Fruit fly (Drosophila melanogaster) whole organism, prepupa: ENCODE measurements around the gene CG44838.
A peak's percentile ranks its signal among the peaks of the same experiment; 100 is the strongest.

ENCODE experiments used
- Blimp-1 ChIP-seq: fragments of 200-800 bp; sonication (Bioruptor generic); optimal IDR thresholded peaks from 3 replicates; lab custom pipeline; 2017; ENCODE audit warnings: missing biosample characterization, missing genetic modification characterization, mild to moderate bottlenecking, moderate library complexity, missing genetic modification reagents
- CG10631 ChIP-seq: fragments of 200-800 bp; sonication (Bioruptor generic); optimal IDR thresholded peaks from 2 replicates; lab custom pipeline; 2016; ENCODE audit warnings: missing biosample characterization, missing genetic modification characterization
- CG10669 ChIP-seq: fragments of 200-800 bp; sonication (Bioruptor generic); optimal IDR thresholded peaks from 3 replicates; lab custom pipeline; 2018; ENCODE audit warnings: missing biosample characterization, mild to moderate bottlenecking, missing genetic modification characterization, moderate library complexity
- CG11294 ChIP-seq: fragments of 200-800 bp; sonication (Bioruptor generic); IDR thresholded peaks from 2 replicates; pipeline ENCODE4 v1.3.6; 2022; ENCODE audit warnings: missing biosample characterization, missing genetic modification characterization
- CG11762 ChIP-seq: fragments of 200-800 bp; sonication (Bioruptor generic); optimal IDR thresholded peaks from 3 replicates; lab custom pipeline; 2016; ENCODE audit warnings: missing biosample characterization, missing genetic modification characterization; ENCODE audit not compliant: insufficient read depth
- CG15336 ChIP-seq: fragments of 200-800 bp; sonication (Bioruptor generic); IDR thresholded peaks from 2 replicates; pipeline ENCODE4 v1.3.6; 2022; ENCODE audit warnings: missing biosample characterization, missing genetic modification characterization
- CG1621 ChIP-seq: fragments of 200-800 bp; sonication (Bioruptor generic); optimal IDR thresholded peaks from 3 replicates; lab custom pipeline; 2018; ENCODE audit warnings: missing biosample characterization, mild to moderate bottlenecking, missing genetic modification characterization
- CG16779 ChIP-seq: fragments of 200-800 bp; sonication (Bioruptor generic); optimal IDR thresholded peaks from 3 replicates; lab custom pipeline; 2017; ENCODE audit warnings: missing biosample characterization, mild to moderate bottlenecking, missing genetic modification characterization
- CG3032 ChIP-seq: fragments of 200-800 bp; optimal IDR thresholded peaks from 2 replicates; lab custom pipeline; 2019; ENCODE audit warnings: missing biosample characterization, mild to moderate bottlenecking, missing genetic modification characterization, moderate library complexity
- CG31627 ChIP-seq: fragments of 200-800 bp; sonication (Bioruptor generic); optimal IDR thresholded peaks from 3 replicates; lab custom pipeline; 2016; ENCODE audit warnings: missing biosample characterization, missing genetic modification characterization
- CG32006 ChIP-seq: fragments of 200-800 bp; sonication (Bioruptor generic); optimal IDR thresholded peaks from 3 replicates; lab custom pipeline; 2017; ENCODE audit warnings: missing biosample characterization, mild to moderate bottlenecking, missing genetic modification characterization
- CG34406 ChIP-seq: fragments of 200-800 bp; sonication (Bioruptor generic); optimal IDR thresholded peaks from 3 replicates; lab custom pipeline; 2016; ENCODE audit warnings: missing biosample characterization, missing genetic modification characterization
- CG3919 ChIP-seq: fragments of 200-800 bp; sonication (Bioruptor generic); optimal IDR thresholded peaks from 3 replicates; lab custom pipeline; 2016; ENCODE audit warnings: missing biosample characterization, missing genetic modification characterization
- CG4318 ChIP-seq: fragments of 200-800 bp; sonication (Bioruptor generic); optimal IDR thresholded peaks from 3 replicates; lab custom pipeline; 2017; ENCODE audit warnings: missing biosample characterization, mild to moderate bottlenecking, missing genetic modification characterization
- CG6163 ChIP-seq: fragments of 200-800 bp; sonication (Bioruptor generic); IDR thresholded peaks from 3 replicates; pipeline ENCODE4 v1.3.6; 2022; ENCODE audit warnings: missing biosample characterization, missing genetic modification characterization
- CG6276 ChIP-seq: fragments of 200-800 bp; sonication (Bioruptor generic); optimal IDR thresholded peaks from 2 replicates; lab custom pipeline; 2017; ENCODE audit warnings: missing biosample characterization, mild to moderate bottlenecking, missing genetic modification characterization
- CG6792 ChIP-seq: fragments of 200-800 bp; sonication (Bioruptor generic); optimal IDR thresholded peaks from 3 replicates; lab custom pipeline; 2016; ENCODE audit warnings: missing biosample characterization, missing genetic modification characterization
- CG6808 ChIP-seq: fragments of 200-800 bp; sonication (Bioruptor generic); optimal IDR thresholded peaks from 3 replicates; lab custom pipeline; 2017; ENCODE audit warnings: missing biosample characterization, missing genetic modification characterization, mild to moderate bottlenecking, moderate library complexity, missing genetic modification reagents
- CG6854 ChIP-seq: fragments of 200-800 bp; sonication (Bioruptor generic); optimal IDR thresholded peaks from 2 replicates; lab custom pipeline; 2017; ENCODE audit warnings: missing biosample characterization, mild to moderate bottlenecking, missing genetic modification characterization
- CG7368 ChIP-seq: fragments of 200-800 bp; sonication (Bioruptor generic); optimal IDR thresholded peaks from 3 replicates; lab custom pipeline; 2016; ENCODE audit warnings: missing biosample characterization, missing genetic modification characterization
- CG8119 ChIP-seq: fragments of 200-800 bp; sonication (Bioruptor generic); IDR thresholded peaks from 3 replicates; pipeline ENCODE4 v1.3.6; 2022; ENCODE audit warnings: missing biosample characterization, missing genetic modification characterization
- CG8319 ChIP-seq: fragments of 200-800 bp; sonication (Bioruptor generic); optimal IDR thresholded peaks from 3 replicates; lab custom pipeline; 2016; ENCODE audit warnings: missing biosample characterization, missing genetic modification characterization
- CG9139 ChIP-seq: fragments of 200-800 bp; sonication (Bioruptor generic); optimal IDR thresholded peaks from 3 replicates; lab custom pipeline; 2017; ENCODE audit warnings: missing biosample characterization, mild to moderate bottlenecking, missing genetic modification characterization
- Eip75B ChIP-seq: fragments of 200-800 bp; sonication (Bioruptor generic); optimal IDR thresholded peaks from 3 replicates; lab custom pipeline; 2016; ENCODE audit warnings: missing biosample characterization, missing genetic modification characterization
- Eip78C ChIP-seq: fragments of 200-800 bp; sonication (Bioruptor generic); peaks from one replicate; lab custom pipeline; 2016; ENCODE audit warnings: missing biosample characterization, missing genetic modification characterization
- Ets21C ChIP-seq: fragments of 200-800 bp; sonication (Bioruptor generic); optimal IDR thresholded peaks from 3 replicates; lab custom pipeline; 2016; ENCODE audit warnings: missing biosample characterization, missing genetic modification characterization
- Ets96B ChIP-seq: fragments of 200-800 bp; optimal IDR thresholded peaks from 2 replicates; lab custom pipeline; 2019; ENCODE audit warnings: missing biosample characterization, mild to moderate bottlenecking, missing genetic modification characterization, moderate library complexity
- Hr38 ChIP-seq: sonication (Bioruptor generic); optimal IDR thresholded peaks from 2 replicates; lab custom pipeline; 2016; ENCODE audit warnings: missing biosample characterization, missing genetic modification characterization
- Hr39 ChIP-seq: fragments of 200-800 bp; sonication (Bioruptor generic); optimal IDR thresholded peaks from 2 replicates; lab custom pipeline; 2016; ENCODE audit warnings: missing biosample characterization, missing genetic modification characterization
- Hr4 ChIP-seq: fragments of 200-800 bp; sonication (Bioruptor generic); optimal IDR thresholded peaks from 3 replicates; lab custom pipeline; 2016; ENCODE audit warnings: missing biosample characterization, missing genetic modification characterization
- Lpt ChIP-seq: fragments of 200-800 bp; sonication (Bioruptor generic); optimal IDR thresholded peaks from 3 replicates; lab custom pipeline; 2016; ENCODE audit warnings: missing biosample characterization, missing genetic modification characterization
- OdsH ChIP-seq: fragments of 200-800 bp; sonication (Bioruptor generic); optimal IDR thresholded peaks from 3 replicates; lab custom pipeline; 2016; ENCODE audit warnings: missing biosample characterization, missing genetic modification characterization
- Smox ChIP-seq: fragments of 200-800 bp; sonication (Bioruptor generic); optimal IDR thresholded peaks from 3 replicates; lab custom pipeline; 2016; ENCODE audit warnings: missing biosample characterization, missing genetic modification characterization
- Sox102F ChIP-seq: fragments of 200-800 bp; sonication (Bioruptor generic); optimal IDR thresholded peaks from 2 replicates; lab custom pipeline; 2016; ENCODE audit warnings: missing biosample characterization, mild to moderate bottlenecking, missing genetic modification characterization
- Sox15 ChIP-seq: fragments of 200-800 bp; sonication (Bioruptor generic); optimal IDR thresholded peaks from 3 replicates; lab custom pipeline; 2016; ENCODE audit warnings: missing biosample characterization, missing genetic modification characterization
- achi ChIP-seq: fragments of 200-800 bp; sonication (Bioruptor generic); optimal IDR thresholded peaks from 3 replicates; lab custom pipeline; 2016; ENCODE audit warnings: missing biosample characterization, missing genetic modification characterization
- acj6 ChIP-seq: fragments of 200-800 bp; sonication (Bioruptor generic); optimal IDR thresholded peaks from 3 replicates; lab custom pipeline; 2016; ENCODE audit warnings: missing biosample characterization, missing genetic modification characterization
- cyc ChIP-seq: fragments of 200-800 bp; sonication (Bioruptor generic); optimal IDR thresholded peaks from 3 replicates; lab custom pipeline; 2016; ENCODE audit warnings: missing biosample characterization, missing genetic modification characterization
- dsx ChIP-seq: fragments of 200-800 bp; optimal IDR thresholded peaks from 3 replicates; lab custom pipeline; 2019; ENCODE audit warnings: missing biosample characterization, mild to moderate bottlenecking, missing genetic modification characterization, moderate library complexity; ENCODE audit not compliant: poor library complexity, severe bottlenecking
- fd59A ChIP-seq: fragments of 200-800 bp; sonication (Bioruptor generic); optimal IDR thresholded peaks from 2 replicates; lab custom pipeline; 2017; ENCODE audit warnings: missing biosample characterization, mild to moderate bottlenecking, missing genetic modification characterization, missing genetic modification reagents
- fd85E ChIP-seq: fragments of 200-800 bp; sonication (Bioruptor generic); optimal IDR thresholded peaks from 3 replicates; lab custom pipeline; 2016; ENCODE audit warnings: missing biosample characterization, missing genetic modification characterization
- fkh ChIP-seq: fragments of 200-800 bp; sonication (Bioruptor generic); optimal IDR thresholded peaks from 3 replicates; lab custom pipeline; 2017; ENCODE audit warnings: missing biosample characterization, mild to moderate bottlenecking, missing genetic modification characterization, moderate library complexity
- salr ChIP-seq, 2 experiments: fragments of 200-800 bp; sonication (Bioruptor generic); optimal IDR thresholded peaks; 3 replicates each; lab custom pipeline; 2016 to 2018; ENCODE audit warnings: missing biosample characterization in 2 of 2, missing genetic modification characterization in 2 of 2, mild to moderate bottlenecking in 1 of 2
- ss ChIP-seq, 2 experiments: fragments of 200-800 bp; sonication (Bioruptor generic); optimal IDR thresholded peaks; 2 replicates in 1 of 2; 3 replicates in 1 of 2; lab custom pipeline; 2017 to 2018; ENCODE audit warnings: mild to moderate bottlenecking in 2 of 2, missing biosample characterization in 2 of 2, missing genetic modification characterization in 2 of 2, moderate library complexity in 1 of 2
- svp ChIP-seq: fragments of 200-800 bp; sonication (Bioruptor generic); peaks from one replicate; lab custom pipeline; 2016; ENCODE audit warnings: missing biosample characterization, missing genetic modification characterization
- topi ChIP-seq: fragments of 200-800 bp; sonication (Bioruptor generic); optimal IDR thresholded peaks from 3 replicates; lab custom pipeline; 2016; ENCODE audit warnings: missing biosample characterization, missing genetic modification characterization

CG44838 gene

dm6 chr3L:9425838-9426237, 35.0 kb upstream of the CG44838 start (continued):
- TF ChIP-seq salr (GFP tag; optimal IDR thresholded peaks at IDR 0.05; lab: Kevin White, UChicago) (no peak), Hr38 (GFP tag; lab: Kevin White, UChicago) (no peak), CG15336 (GFP tag; lab: Robert Waterston, UW) (peak; percentile 55), Sox102F (no peak), Hr39 (GFP tag; lab: Kevin White, UChicago) (no peak), CG1621 (tag; lab: Kevin White, UChicago) (no peak), topi (GFP tag; lab: Kevin White, UChicago) (no peak), Ets21C (GFP tag; lab: Kevin White, UChicago) (no peak), CG11294 (GFP tag; lab: Robert Waterston, UW) (no peak), CG6792 (no peak), Blimp-1 (GFP tag; lab: Kevin White, UChicago) (no peak), fd85E (GFP tag; lab: Kevin White, UChicago) (no peak), CG6276 (GFP tag; lab: Kevin White, UChicago) (peak; percentile 10), CG6854 (GFP tag; lab: Kevin White, UChicago) (no peak), Sox15 (GFP tag; lab: Kevin White, UChicago) (no peak), fkh (GFP tag; lab: Kevin White, UChicago) (no peak), CG9139 (GFP tag; lab: Kevin White, UChicago) (no peak), cyc (GFP tag; lab: Kevin White, UChicago) (no peak), CG31627 (GFP tag; lab: Kevin White, UChicago) (no peak), Hr4 (peak; percentile 63), CG34406 (GFP tag; lab: Kevin White, UChicago) (no peak), OdsH (GFP tag; lab: Kevin White, UChicago) (no peak), dsx (GFP tag; lab: Kevin White, UChicago) (no peak), CG7368 (no peak), CG3919 (GFP tag; lab: Kevin White, UChicago) (peak; percentile 3), Lpt (GFP tag; lab: Kevin White, UChicago) (no peak), CG16779 (tag; lab: Kevin White, UChicago) (no peak), CG32006 (GFP tag; lab: Kevin White, UChicago) (peak; percentile 64), CG4318 (GFP tag; lab: Kevin White, UChicago) (peak; percentile 0), CG11762 (GFP tag; lab: Kevin White, UChicago) (no peak), CG8319 (GFP tag; lab: Kevin White, UChicago) (no peak)

dm6 chr3L:9426656-9427294, 34.1 kb upstream of the CG44838 start, which contains the start of the genes Atat and Shc:
Gene Atat, minus strand, starts transcription at chr3L:9426758.
Gene Shc, plus strand, starts transcription at chr3L:9427010.
- TF ChIP-seq fd85E (GFP tag; lab: Kevin White, UChicago) (peak; percentile 95), CG6808 (GFP tag; lab: Kevin White, UChicago) (peak; percentile 93), CG3032 (tag; lab: Kevin White, UChicago) (peak; percentile 99), CG15336 (GFP tag; lab: Robert Waterston, UW) (peak; percentile 95), CG6792 (peak; percentile 98), CG31627 (GFP tag; lab: Kevin White, UChicago) (peak; percentile 100), Blimp-1 (GFP tag; lab: Kevin White, UChicago) (peak; percentile 95), Smox (GFP tag; lab: Kevin White, UChicago) (peak; percentile 99), Eip75B (peak; percentile 98), CG9139 (GFP tag; lab: Kevin White, UChicago) (peak; percentile 84), salr (GFP tag; optimal IDR thresholded peaks at IDR 0.05; lab: Kevin White, UChicago) (peak; percentile 96 to 99), CG10631 (peak; percentile 99), dsx (GFP tag; lab: Kevin White, UChicago) (peak; percentile 93), cyc (GFP tag; lab: Kevin White, UChicago) (peak; percentile 99), acj6 (GFP tag; lab: Kevin White, UChicago) (peak; percentile 99), Hr39 (GFP tag; lab: Kevin White, UChicago) (peak; percentile 100), Ets21C (GFP tag; lab: Kevin White, UChicago) (peak; percentile 99), CG6163 (GFP tag; lab: Robert Waterston, UW) (peak; percentile 99), CG11762 (GFP tag; lab: Kevin White, UChicago) (peak; percentile 97), CG3919 (GFP tag; lab: Kevin White, UChicago) (peak; percentile 99), CG8319 (GFP tag; lab: Kevin White, UChicago) (peak; percentile 99), CG6854 (GFP tag; lab: Kevin White, UChicago) (peak; percentile 94), ss (GFP tag; optimal IDR thresholded peaks at IDR 0.05; lab: Kevin White, UChicago) (peak; percentile 83 to 96), CG34406 (GFP tag; lab: Kevin White, UChicago) (peak; percentile 98), fd59A (GFP tag; lab: Kevin White, UChicago) (peak; percentile 98), CG10669 (peak; percentile 96), Ets96B (tag; lab: Kevin White, UChicago) (peak; percentile 97), achi (GFP tag; lab: Kevin White, UChicago) (peak; percentile 97), Eip78C (GFP tag; lab: Kevin White, UChicago) (peak; percentile 99), svp (peak; percentile 99), CG8119 (GFP tag; lab: Robert Waterston, UW) (peak; percentile 94)
